Worm (Caenorhabditis elegans): ENCODE measurements around the gene nspd-3.

The nspd-3 gene

ce11 chrIV:5152391-5152790 lies 10.4 kb downstream of the nspd-3 start, which contains the start of gene soc-2:
TSS of gene soc-2 (minus strand) at chrIV:5152491.
- TF ChIP-seq ceh-45 (GFP tag; IDR thresholded peaks at IDR 0.05) (no peak), sdc-2 (tag; optimal IDR thresholded peaks at IDR 0.05) (no peak), ahr-1 (tag; optimal IDR thresholded peaks at IDR 0.05) (no peak), nhr-11 (tag; optimal IDR thresholded peaks at IDR 0.05) (no peak), sox-4 (tag; optimal IDR thresholded peaks at IDR 0.05) (no peak), dve-1 (tag; optimal IDR thresholded peaks at IDR 0.05) (no peak), hlh-15 (tag; optimal IDR thresholded peaks at IDR 0.05) (no peak), unc-3 (GFP tag; conservative IDR thresholded peaks at IDR 0.05) (no peak), unc-3 (tag; optimal IDR thresholded peaks at IDR 0.05) (no peak), pag-3 (tag; optimal IDR thresholded peaks at IDR 0.05; ENCODE audit: borderline replicate concordance) (no peak), pha-2 (tag; optimal IDR thresholded peaks at IDR 0.05) (no peak), ceh-18 (tag; optimal IDR thresholded peaks at IDR 0.05) (no peak), F13H6.1 (tag; optimal IDR thresholded peaks at IDR 0.05) (no peak), madf-2 (tag; optimal IDR thresholded peaks at IDR 0.05) (no peak), gmeb-2 (tag; optimal IDR thresholded peaks at IDR 0.05) (no peak), hlh-13 (GFP tag; optimal IDR thresholded peaks at IDR 0.05) (no peak), dmd-4 (tag; optimal IDR thresholded peaks at IDR 0.05; ENCODE audit: borderline replicate concordance) (no peak), ztf-16 (tag; optimal IDR thresholded peaks at IDR 0.05) (no peak), elt-4 (tag; optimal IDR thresholded peaks at IDR 0.05) (no peak)

ce11 chrIV:5149793-5150192 lies 13.0 kb downstream of the nspd-3 start, which contains the start of gene C24D10.5:
TSS of gene C24D10.5 (plus strand) at chrIV:5150093.
- no peak for TF ChIP-seq tbx-7 (tag; optimal IDR thresholded peaks at IDR 0.05)
- no peak for TF ChIP-seq lin-11 (tag; optimal IDR thresholded peaks at IDR 0.05)
- TF ChIP-seq ceh-34 (tag; optimal IDR thresholded peaks at IDR 0.05): no peak
- no peak for TF ChIP-seq nhr-11 (tag; optimal IDR thresholded peaks at IDR 0.05)
- TF ChIP-seq pha-2 (tag; optimal IDR thresholded peaks at IDR 0.05): no peak
- no peak for TF ChIP-seq ceh-24 (tag; optimal IDR thresholded peaks at IDR 0.05)
- TF ChIP-seq sox-2 (GFP tag; IDR thresholded peaks at IDR 0.05): no peak
- no peak for TF ChIP-seq F13H6.1 (tag; optimal IDR thresholded peaks at IDR 0.05)
- no peak for TF ChIP-seq pax-1 (tag; optimal IDR thresholded peaks at IDR 0.05)
- TF ChIP-seq sox-4 (tag; optimal IDR thresholded peaks at IDR 0.05): no peak
- no peak for TF ChIP-seq C38D4.7 (GFP tag; optimal IDR thresholded peaks at IDR 0.05)
- TF ChIP-seq hlh-6 (tag; optimal IDR thresholded peaks at IDR 0.05): no peak
- TF ChIP-seq hlh-8 (tag; optimal IDR thresholded peaks at IDR 0.05): no peak

DNA sequence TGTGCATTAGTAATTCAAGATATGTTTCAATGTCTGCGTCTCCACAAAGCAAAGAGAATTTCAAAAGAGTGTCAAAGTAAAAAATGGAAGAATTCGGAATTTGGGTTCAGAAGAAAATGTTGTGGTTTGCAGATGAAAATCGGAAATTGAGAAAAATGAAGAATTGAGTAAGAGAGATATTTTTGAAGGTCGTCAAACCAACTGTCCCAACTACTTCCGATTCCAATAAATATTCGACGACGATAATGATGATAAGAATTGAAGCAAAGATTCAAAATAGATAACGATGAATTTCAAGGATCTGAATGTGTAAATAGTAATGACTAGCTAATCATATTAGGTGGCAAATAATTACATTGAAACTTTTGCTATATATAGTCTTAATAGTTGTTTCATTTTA lies 22.9 kb downstream of the nspd-3 start:
- TF ChIP-seq T23F11.4 (GFP tag; optimal IDR thresholded peaks at IDR 0.05) (no peak), ceh-9 (tag; optimal IDR thresholded peaks at IDR 0.05) (no peak), ceh-45 (GFP tag; IDR thresholded peaks at IDR 0.05) (no peak), pax-1 (tag; optimal IDR thresholded peaks at IDR 0.05) (no peak), pha-2 (tag; optimal IDR thresholded peaks at IDR 0.05) (no peak), K02D7.2 (tag; optimal IDR thresholded peaks at IDR 0.05) (no peak), madf-2 (tag; optimal IDR thresholded peaks at IDR 0.05) (no peak), pros-1 (tag; optimal IDR thresholded peaks at IDR 0.05) (no peak), hlh-15 (tag; optimal IDR thresholded peaks at IDR 0.05) (no peak)

ce11 chrIV:5139189-5139588 lies 23.7 kb downstream of the nspd-3 start:
- peak; percentile 72 for TF ChIP-seq unc-42 (tag; optimal IDR thresholded peaks at IDR 0.05)
- no peak for TF ChIP-seq che-1 (tag; optimal IDR thresholded peaks at IDR 0.05)

- TF ChIP-seq tbx-7 (tag; optimal IDR thresholded peaks at IDR 0.05) (no peak), fkh-10 (GFP tag; optimal IDR thresholded peaks at IDR 0.05) (no peak), unc-42 (tag; optimal IDR thresholded peaks at IDR 0.05) (peak; percentile 88), hlh-30 (tag; optimal IDR thresholded peaks at IDR 0.05; ENCODE audit: insufficient read depth) (no peak), sox-2 (GFP tag; IDR thresholded peaks at IDR 0.05) (no peak)
Observed at ce11 chrIV:5137809-5138208, 25.0 kb downstream of the nspd-3 start.
